1 fruit fly cellular context compared by ENCODE assay signal in the genomic region with DNA sequence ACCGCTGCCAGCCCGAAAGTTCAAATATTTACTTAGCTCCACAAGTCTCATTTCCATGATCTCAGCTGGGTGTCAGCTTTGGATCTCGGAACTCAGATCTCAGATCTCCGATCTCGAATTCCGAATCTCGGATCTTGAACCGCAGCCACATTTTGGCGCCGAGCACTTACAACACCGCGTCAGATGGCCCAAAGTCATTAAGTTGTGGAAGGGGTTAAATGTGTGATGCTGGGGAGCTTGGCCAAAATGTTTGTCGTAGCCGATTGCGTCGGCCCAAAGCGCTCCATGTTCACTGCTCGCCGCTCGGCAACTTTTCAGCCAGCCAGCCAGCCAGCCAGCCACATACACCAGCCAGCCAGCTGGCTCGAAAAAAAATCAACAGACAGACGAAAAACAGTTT.
A peak's percentile ranks its signal among the peaks of the same experiment; 100 is the strongest.
TF ChIP-seq lines count a peak whose summit lies in the region.

A gene (plus strand): TSS at position 396 of the 400 bp plus-strand sequence.

TF ChIP-seq in whole organism, embryonic, 481 proteins besides CTCF, POLR2A, EP300 and RAD21 (continued from another document):
- TF ChIP-seq BEAF-32 (GFP tag; optimal IDR thresholded peaks at IDR 0.05; lab: Kevin White, UChicago) (no peak), CG15269 (tag; optimal IDR thresholded peaks at IDR 0.05; lab: Kevin White, UChicago) (peak; percentile 41), gt (GFP tag; IDR thresholded peaks at IDR 0.05; lab: Robert Waterston, UW) (no peak), HmgZ (tag; optimal IDR thresholded peaks at IDR 0.05; lab: Kevin White, UChicago) (no peak), Dp (GFP tag; optimal IDR thresholded peaks at IDR 0.05; lab: Kevin White, UChicago) (no peak), Hey (tag; optimal IDR thresholded peaks at IDR 0.05; lab: Kevin White, UChicago) (no peak), gsb-n (tag; optimal IDR thresholded peaks at IDR 0.05; lab: Kevin White, UChicago) (no peak), cwo (GFP tag; optimal IDR thresholded peaks at IDR 0.05; lab: Kevin White, UChicago) (no peak), salm (tag; optimal IDR thresholded peaks at IDR 0.05; lab: Kevin White, UChicago) (no peak), Ssrp (tag; optimal IDR thresholded peaks at IDR 0.05; lab: Kevin White, UChicago) (no peak), Eip74EF (GFP tag; optimal IDR thresholded peaks at IDR 0.05; lab: Kevin White, UChicago) (peak in 1 of 2 experiments; percentile 8), inv (GFP tag; IDR thresholded peaks at IDR 0.05; lab: Robert Waterston, UW; ENCODE audit: partially characterized antibody) (no peak), Deaf1 (tag; optimal IDR thresholded peaks at IDR 0.05; lab: Kevin White, UChicago) (peak; percentile 50), MESR4 (GFP tag; optimal IDR thresholded peaks at IDR 0.05; lab: Kevin White, UChicago) (no peak), D (optimal IDR thresholded peaks at IDR 0.05; lab: Kevin White, UChicago) (no peak), D (GFP tag; optimal IDR thresholded peaks at IDR 0.05; lab: Kevin White, UChicago) (no peak), tgo (GFP tag; IDR thresholded peaks at IDR 0.05; lab: Robert Waterston, UW) (no peak), Neu2 (GFP tag; optimal IDR thresholded peaks at IDR 0.05; lab: Kevin White, UChicago; ENCODE audit: borderline replicate concordance) (no peak), CG14860 (GFP tag; IDR thresholded peaks at IDR 0.05; lab: Robert Waterston, UW; ENCODE audit: partially characterized antibody) (no peak), sd (tag; optimal IDR thresholded peaks at IDR 0.05; lab: Kevin White, UChicago) (peak; percentile 90), CG11504 (tag; optimal IDR thresholded peaks at IDR 0.05; lab: Kevin White, UChicago) (peak; percentile 1), B-H1 (GFP tag; IDR thresholded peaks at IDR 0.05; lab: Robert Waterston, UW) (no peak), p53 (GFP tag; optimal IDR thresholded peaks at IDR 0.05; lab: Kevin White, UChicago) (no peak), abd-A (tag; optimal IDR thresholded peaks at IDR 0.05; lab: Kevin White, UChicago) (peak; percentile 29), CG7271 (tag; optimal IDR thresholded peaks at IDR 0.05; lab: Kevin White, UChicago) (no peak), toy (GFP tag; IDR thresholded peaks at IDR 0.05; lab: Robert Waterston, UW) (no peak), CG6765 (GFP tag; optimal IDR thresholded peaks at IDR 0.05; lab: Kevin White, UChicago) (no peak), aop (GFP tag; IDR thresholded peaks at IDR 0.05; lab: Robert Waterston, UW) (no peak), Drgx (GFP tag; IDR thresholded peaks at IDR 0.05; lab: Robert Waterston, UW) (no peak), CG4404 (GFP tag; IDR thresholded peaks at IDR 0.05; lab: Robert Waterston, UW) (no peak), sim (GFP tag; IDR thresholded peaks at IDR 0.05; lab: Robert Waterston, UW) (no peak), CG11560 (tag; IDR thresholded peaks at IDR 0.05; lab: Robert Waterston, UW) (no peak), TFAM (GFP tag; optimal IDR thresholded peaks at IDR 0.05; lab: Kevin White, UChicago) (no peak), mirr (GFP tag; optimal IDR thresholded peaks at IDR 0.05; lab: Kevin White, UChicago) (peak; percentile 20), bowl (GFP tag; IDR thresholded peaks at IDR 0.05; lab: Robert Waterston, UW) (no peak), CG12769 (tag; optimal IDR thresholded peaks at IDR 0.05; lab: Kevin White, UChicago) (peak; percentile 48), slbo (GFP tag; IDR thresholded peaks at IDR 0.05; lab: Robert Waterston, UW) (no peak), CG18011 (GFP tag; optimal IDR thresholded peaks at IDR 0.05; lab: Kevin White, UChicago) (peak; percentile 74), CG4730 (GFP tag; IDR thresholded peaks at IDR 0.05; lab: Robert Waterston, UW) (no peak), CG7987 (GFP tag; optimal IDR thresholded peaks at IDR 0.05; lab: Kevin White, UChicago) (peak; percentile 19), wdn (GFP tag; IDR thresholded peaks at IDR 0.05; lab: Robert Waterston, UW) (no peak), CG6175 (GFP tag; IDR thresholded peaks at IDR 0.05; lab: Robert Waterston, UW) (peak; percentile 75; the same call in 1 of the 3 replicates), lmd (GFP tag; IDR thresholded peaks at IDR 0.05; lab: Robert Waterston, UW) (no peak), stwl (tag; optimal IDR thresholded peaks at IDR 0.05; lab: Kevin White, UChicago) (no peak), fd64A (GFP tag; optimal IDR thresholded peaks at IDR 0.05; lab: Kevin White, UChicago) (no peak), tap (tag; optimal IDR thresholded peaks at IDR 0.05; lab: Kevin White, UChicago) (no peak), CG8478 (optimal IDR thresholded peaks at IDR 0.05; lab: Kevin White, UChicago) (no peak), CG17568 (GFP tag; optimal IDR thresholded peaks at IDR 0.05; lab: Kevin White, UChicago) (no peak), Hr78 (GFP tag; optimal IDR thresholded peaks at IDR 0.05; lab: Kevin White, UChicago) (peak in 1 of 2 experiments; percentile 35), CG4360 (GFP tag; IDR thresholded peaks at IDR 0.05; lab: Robert Waterston, UW) (no peak), ci (GFP tag; IDR thresholded peaks at IDR 0.05; lab: Robert Waterston, UW) (0 out of 3 replicates have a peak, but pooled peaks have one; percentile 30), CG16813 (GFP tag; IDR thresholded peaks at IDR 0.05; lab: Robert Waterston, UW; ENCODE audit: partially characterized antibody) (no peak), Nf-YA (GFP tag; IDR thresholded peaks at IDR 0.05; lab: Robert Waterston, UW) (no peak), CG10565 (GFP tag; optimal IDR thresholded peaks at IDR 0.05; lab: Kevin White, UChicago) (no peak), zf30C (GFP tag; optimal IDR thresholded peaks at IDR 0.05; lab: Kevin White, UChicago) (no peak), Ptx1 (GFP tag; IDR thresholded peaks at IDR 0.05; lab: Robert Waterston, UW) (no peak), CG42726 (GFP tag; IDR thresholded peaks at IDR 0.05; lab: Robert Waterston, UW; ENCODE audit: partially characterized antibody) (no peak), CG1832 (GFP tag; optimal IDR thresholded peaks at IDR 0.05; lab: Kevin White, UChicago) (no peak), CG16863 (GFP tag; optimal IDR thresholded peaks at IDR 0.05; lab: Kevin White, UChicago) (no peak), CG10543 (GFP tag; optimal IDR thresholded peaks at IDR 0.05; lab: Kevin White, UChicago) (peak; percentile 27), tll (GFP tag; optimal IDR thresholded peaks at IDR 0.05; lab: Kevin White, UChicago) (no peak)
